Fruit fly (Drosophila melanogaster) whole organism, embryonic: ENCODE results near the gene Pi3K68D.

Experiments
- CG10959 ChIP-seq: fragments of 200-800 bp; sonication (Bioruptor generic); IDR thresholded peaks from 2 replicates; pipeline ENCODE4 v1.3.6; 2022; ENCODE audit warnings: missing biosample characterization, missing genetic modification characterization
- CG10979 ChIP-seq: fragments of 200-800 bp; sonication (Bioruptor generic); optimal IDR thresholded peaks from 2 replicates; lab custom pipeline; 2018; ENCODE audit warnings: missing biosample characterization, mild to moderate bottlenecking, missing genetic modification characterization, moderate library complexity
- CG11456 ChIP-seq: fragments of 200-800 bp; sonication (Bioruptor generic); IDR thresholded peaks from 3 replicates; pipeline ENCODE4 v1.3.6; 2022; ENCODE audit warnings: missing biosample characterization, missing genetic modification characterization
- CG11504 ChIP-seq: fragments of 200-800 bp; sonication (Bioruptor generic); optimal IDR thresholded peaks from 3 replicates; lab custom pipeline; 2019; ENCODE audit warnings: missing biosample characterization, mild to moderate bottlenecking, missing genetic modification characterization, moderate library complexity
- CG12769 ChIP-seq: fragments of 200-800 bp; sonication (Bioruptor generic); optimal IDR thresholded peaks from 2 replicates; lab custom pipeline; 2019; ENCODE audit warnings: missing biosample characterization, mild to moderate bottlenecking, missing genetic modification characterization, moderate library complexity
- CG13287 ChIP-seq: fragments of 200-800 bp; sonication (Bioruptor generic); IDR thresholded peaks from 2 replicates; pipeline ENCODE4 v1.3.6; 2022; ENCODE audit warnings: missing biosample characterization, missing genetic modification characterization; ENCODE audit not compliant: partially characterized antibody
- CG14441 ChIP-seq: fragments of 200-800 bp; sonication (Bioruptor generic); IDR thresholded peaks from 2 replicates; pipeline ENCODE4 v1.3.6; 2022; ENCODE audit warnings: missing biosample characterization, missing genetic modification characterization
- CG15011 ChIP-seq: fragments of 200-800 bp; sonication (Bioruptor generic); optimal IDR thresholded peaks from 3 replicates; lab custom pipeline; 2018; ENCODE audit warnings: missing biosample characterization, mild to moderate bottlenecking, missing genetic modification characterization
- CG15479 ChIP-seq: fragments of 200-800 bp; sonication (Bioruptor generic); optimal IDR thresholded peaks from 3 replicates; lab custom pipeline; 2019; ENCODE audit warnings: missing biosample characterization, mild to moderate bottlenecking, missing genetic modification characterization, moderate library complexity
- CG15514 ChIP-seq: fragments of 200-800 bp; sonication (Bioruptor generic); optimal IDR thresholded peaks from 3 replicates; lab custom pipeline; 2017; ENCODE audit warnings: missing biosample characterization, missing genetic modification characterization, mild to moderate bottlenecking, moderate library complexity, missing genetic modification reagents
- CG16813 ChIP-seq: fragments of 200-800 bp; sonication (Bioruptor generic); IDR thresholded peaks from 3 replicates; pipeline ENCODE4 v1.3.6; 2022; ENCODE audit warnings: missing biosample characterization, missing genetic modification characterization; ENCODE audit not compliant: partially characterized antibody
- CG18764 ChIP-seq: fragments of 200-800 bp; sonication (Bioruptor generic); optimal IDR thresholded peaks from 3 replicates; lab custom pipeline; 2016; ENCODE audit warnings: missing biosample characterization, missing genetic modification characterization
- CG31441 ChIP-seq: fragments of 200-800 bp; sonication (Bioruptor generic); IDR thresholded peaks from 2 replicates; pipeline ENCODE4 v1.3.6; 2022; ENCODE audit warnings: missing biosample characterization, missing genetic modification characterization
- CG33213 ChIP-seq: fragments of 200-800 bp; sonication (Bioruptor generic); optimal IDR thresholded peaks from 3 replicates; lab custom pipeline; 2016; ENCODE audit warnings: missing biosample characterization, missing genetic modification characterization
- CG34376 ChIP-seq: fragments of 200-800 bp; sonication (Bioruptor generic); optimal IDR thresholded peaks from 2 replicates; lab custom pipeline; 2018; ENCODE audit warnings: missing biosample characterization, mild to moderate bottlenecking, missing genetic modification characterization
- CG34422 ChIP-seq: fragments of 200-800 bp; sonication (Bioruptor generic); IDR thresholded peaks from 3 replicates; pipeline ENCODE4 v1.3.6; 2022; ENCODE audit warnings: missing biosample characterization, missing genetic modification characterization
- CG4617 ChIP-seq: fragments of 200-800 bp; sonication (Bioruptor generic); optimal IDR thresholded peaks from 3 replicates; lab custom pipeline; 2016; ENCODE audit warnings: missing biosample characterization, missing genetic modification characterization, borderline replicate concordance
- CG6791 ChIP-seq: fragments of 200-800 bp; sonication (Bioruptor generic); IDR thresholded peaks from 3 replicates; pipeline ENCODE4 v1.3.6; 2022; ENCODE audit warnings: missing biosample characterization, missing genetic modification characterization; ENCODE audit not compliant: partially characterized antibody
- CG7745 ChIP-seq: fragments of 200-800 bp; sonication (Bioruptor generic); optimal IDR thresholded peaks from 2 replicates; lab custom pipeline; 2018; ENCODE audit warnings: missing biosample characterization, mild to moderate bottlenecking, missing genetic modification characterization, moderate library complexity
- CG7928 ChIP-seq: fragments of 200-800 bp; sonication (Bioruptor generic); optimal IDR thresholded peaks from 2 replicates; lab custom pipeline; 2017; ENCODE audit warnings: missing biosample characterization, mild to moderate bottlenecking, missing genetic modification characterization
- CG8359 ChIP-seq: fragments of 200-800 bp; sonication (Bioruptor generic); optimal IDR thresholded peaks from 2 replicates; lab custom pipeline; 2017; ENCODE audit warnings: missing biosample characterization, mild to moderate bottlenecking, missing genetic modification characterization, borderline replicate concordance
- Chrac-16 ChIP-seq: fragments of 200-800 bp; sonication (Bioruptor generic); optimal IDR thresholded peaks from 3 replicates; lab custom pipeline; 2016; ENCODE audit warnings: missing biosample characterization, missing genetic modification characterization
- D19A ChIP-seq: fragments of 200-800 bp; optimal IDR thresholded peaks from 3 replicates; lab custom pipeline; 2019; ENCODE audit warnings: missing biosample characterization, mild to moderate bottlenecking, missing genetic modification characterization, moderate library complexity
- Doc3 ChIP-seq: fragments of 200-800 bp; sonication (Bioruptor generic); IDR thresholded peaks from 3 replicates; pipeline ENCODE4 v1.3.6; 2022; ENCODE audit warnings: missing biosample characterization, missing genetic modification characterization; ENCODE audit not compliant: partially characterized antibody
- Fer2 ChIP-seq: fragments of 200-800 bp; sonication (Bioruptor generic); optimal IDR thresholded peaks from 2 replicates; lab custom pipeline; 2018; ENCODE audit warnings: missing biosample characterization, mild to moderate bottlenecking, missing genetic modification characterization, moderate library complexity
- HmgD ChIP-seq: fragments of 200-800 bp; sonication (Bioruptor generic); optimal IDR thresholded peaks from 3 replicates; lab custom pipeline; 2016; ENCODE audit warnings: missing biosample characterization, missing genetic modification characterization
- Med ChIP-seq: fragments of 200-800 bp; sonication (Bioruptor generic); peaks from one replicate; lab custom pipeline; 2016; ENCODE audit warnings: missing biosample characterization, missing genetic modification characterization, mild to moderate bottlenecking, inconsistent platforms, moderate library complexity
- Trl ChIP-seq, 3 experiments: fragments of >200 bp in 2 of 3; fragments of 200-800 bp in 1 of 3; sonication (Bioruptor generic) in 1 of 3; optimal IDR thresholded peaks; 2 replicates in 1 of 3; 3 replicates in 2 of 3; lab custom pipeline; 2016 to 2017; ENCODE audit warnings: missing biosample characterization in 1 of 3, missing genetic modification characterization in 1 of 3
- Usf ChIP-seq: fragments of 200-800 bp; sonication (Bioruptor generic); optimal IDR thresholded peaks from 2 replicates; lab custom pipeline; 2017; ENCODE audit warnings: missing genotype, missing biosample characterization, missing genetic modification characterization
- cad ChIP-seq: fragments of >200 bp; optimal IDR thresholded peaks from 2 replicates; lab custom pipeline; 2017; ENCODE audit warnings: missing biosample characterization, missing genetic modification characterization
- cg ChIP-seq: fragments of 200-800 bp; sonication (Bioruptor generic); optimal IDR thresholded peaks from 3 replicates; lab custom pipeline; 2019; ENCODE audit warnings: missing biosample characterization, mild to moderate bottlenecking, missing genetic modification characterization, moderate library complexity
- chinmo ChIP-seq: fragments of 200-800 bp; sonication (Bioruptor generic); IDR thresholded peaks from 4 replicates; pipeline ENCODE4 v1.3.6; 2022; ENCODE audit warnings: missing biosample characterization, missing genetic modification characterization; ENCODE audit not compliant: partially characterized antibody
- crp ChIP-seq, 2 experiments: fragments of 200-800 bp; sonication (Bioruptor generic); optimal IDR thresholded peaks; 2 replicates in 1 of 2; 3 replicates in 1 of 2; lab custom pipeline; 2017; ENCODE audit warnings: missing biosample characterization in 2 of 2, missing genetic modification characterization in 2 of 2, mild to moderate bottlenecking in 1 of 2, moderate library complexity in 1 of 2
- gcm ChIP-seq: fragments of 200-800 bp; sonication (Bioruptor generic); optimal IDR thresholded peaks from 2 replicates; lab custom pipeline; 2019; ENCODE audit warnings: missing biosample characterization, mild to moderate bottlenecking, missing genetic modification characterization, moderate library complexity
- ind ChIP-seq: fragments of 200-800 bp; sonication (Bioruptor generic); optimal IDR thresholded peaks from 3 replicates; lab custom pipeline; 2016; ENCODE audit warnings: missing biosample characterization, missing genetic modification characterization
- knrl ChIP-seq: fragments of 200-800 bp; sonication (Bioruptor generic); IDR thresholded peaks from 3 replicates; pipeline ENCODE4 v1.3.6; 2022; ENCODE audit warnings: missing biosample characterization, missing genetic modification characterization; ENCODE audit not compliant: partially characterized antibody
- lbe ChIP-seq: fragments of 200-800 bp; sonication (Bioruptor generic); optimal IDR thresholded peaks from 2 replicates; lab custom pipeline; 2016; ENCODE audit warnings: missing biosample characterization, mild to moderate bottlenecking, missing genetic modification characterization
- lilli ChIP-seq: fragments of 200-800 bp; sonication (Bioruptor generic); optimal IDR thresholded peaks from 3 replicates; lab custom pipeline; 2016; ENCODE audit warnings: missing biosample characterization, missing genetic modification characterization
- lola ChIP-seq, 3 experiments: fragments of >200 bp in 2 of 3; fragments of 200-800 bp in 1 of 3; sonication (Bioruptor generic) in 1 of 3; optimal IDR thresholded peaks; 2 replicates each; lab custom pipeline; 2017 to 2019; ENCODE audit warnings: missing biosample characterization in 3 of 3, missing genetic modification characterization in 3 of 3, mild to moderate bottlenecking in 1 of 3, moderate library complexity in 1 of 3
- psq ChIP-seq: fragments of 200-800 bp; sonication (Bioruptor generic); optimal IDR thresholded peaks from 2 replicates; lab custom pipeline; 2017; ENCODE audit warnings: missing biosample characterization, missing genetic modification characterization
- rib ChIP-seq: fragments of 200-800 bp; sonication (Bioruptor generic); IDR thresholded peaks from 2 replicates; pipeline ENCODE4 v1.3.6; 2022; ENCODE audit warnings: missing biosample characterization, missing genetic modification characterization
- sens ChIP-seq: fragments of 200-800 bp; sonication (Bioruptor generic); peaks from one replicate; lab custom pipeline; 2016; ENCODE audit warnings: missing biosample characterization, missing genetic modification characterization
- seq ChIP-seq: fragments of 200-800 bp; sonication (Bioruptor generic); IDR thresholded peaks from 2 replicates; pipeline ENCODE4 v1.3.6; 2022; ENCODE audit warnings: missing biosample characterization, missing genetic modification characterization
- sima ChIP-seq: fragments of 200-800 bp; sonication (Bioruptor generic); optimal IDR thresholded peaks from 2 replicates; lab custom pipeline; 2016; ENCODE audit warnings: missing biosample characterization, missing genetic modification characterization
- slbo ChIP-seq: fragments of 200-800 bp; sonication (Bioruptor generic); IDR thresholded peaks from 2 replicates; pipeline ENCODE4 v1.3.6; 2022; ENCODE audit warnings: missing biosample characterization, missing genetic modification characterization
- sug ChIP-seq: fragments of 200-800 bp; optimal IDR thresholded peaks from 2 replicates; lab custom pipeline; 2019; ENCODE audit warnings: missing biosample characterization, mild to moderate bottlenecking, missing genetic modification characterization, moderate library complexity
- vvl ChIP-seq: fragments of 200-800 bp; sonication (Bioruptor generic); IDR thresholded peaks from 2 replicates; pipeline ENCODE4 v1.3.6; 2022; ENCODE audit warnings: missing biosample characterization, missing genetic modification characterization
- wdn ChIP-seq: fragments of 200-800 bp; sonication (Bioruptor generic); IDR thresholded peaks from 2 replicates; pipeline ENCODE4 v1.3.6; 2022; ENCODE audit warnings: missing biosample characterization, missing genetic modification characterization
- wek ChIP-seq: fragments of 200-800 bp; sonication (Bioruptor generic); optimal IDR thresholded peaks from 3 replicates; lab custom pipeline; 2018; ENCODE audit warnings: missing biosample characterization, mild to moderate bottlenecking, missing genetic modification characterization, moderate library complexity

The Pi3K68D gene

dm6 chr3L:11788936-11789352, 869 bp downstream of the Pi3K68D start:
- TF ChIP-seq CG34422 (GFP tag; lab: Robert Waterston, UW) (peak; percentile 40; the same call in 1 of the 3 replicates), cg (GFP tag; lab: Kevin White, UChicago) (peak; percentile 70), CG15479 (GFP tag; lab: Kevin White, UChicago) (peak; percentile 70), CG13287 (GFP tag; lab: Robert Waterston, UW) (peak; percentile 35), CG8359 (GFP tag; lab: Kevin White, UChicago) (no peak), gcm (GFP tag; lab: Kevin White, UChicago) (no peak), psq (GFP tag; lab: Kevin White, UChicago) (peak; percentile 77), Trl (optimal IDR thresholded peaks at IDR 0.05; lab: Kevin White, UChicago) (peak in 1 of 2 experiments; percentile 49), Trl (GFP tag; optimal IDR thresholded peaks at IDR 0.05; lab: Kevin White, UChicago) (no peak), Fer2 (tag; lab: Kevin White, UChicago) (no peak), crp (GFP tag; optimal IDR thresholded peaks at IDR 0.05; lab: Kevin White, UChicago) (peak in 1 of 2 experiments; percentile 76), chinmo (peak; percentile 81; the same call in 2 of the 4 replicates), lbe (peak; percentile 2), CG34376 (GFP tag; lab: Kevin White, UChicago) (peak; percentile 23), Med (GFP tag; lab: Kevin White, UChicago) (peak; percentile 73), sug (tag; lab: Kevin White, UChicago) (peak; percentile 25), CG11456 (GFP tag; lab: Robert Waterston, UW) (no peak), vvl (0 out of 2 replicates have a peak, but pooled peaks have one; percentile 13), sens (peak; percentile 34)
- TF ChIP-seq, all 482 proteins: peak for 14

dm6 chr3L:11788195-11788594, 1.6 kb downstream of the Pi3K68D start:
- TF ChIP-seq HmgD (GFP tag; lab: Kevin White, UChicago) (no peak), ind (GFP tag; lab: Kevin White, UChicago) (no peak), Chrac-16 (no peak), wek (GFP tag; lab: Kevin White, UChicago) (peak; percentile 6), CG6791 (no peak), CG14441 (GFP tag; lab: Robert Waterston, UW) (no peak), wdn (GFP tag; lab: Robert Waterston, UW) (no peak), cad (GFP tag; lab: Kevin White, UChicago) (no peak), D19A (no peak), seq (GFP tag; lab: Robert Waterston, UW) (no peak), CG10959 (GFP tag; lab: Robert Waterston, UW) (no peak), CG18764 (GFP tag; lab: Kevin White, UChicago) (no peak), CG10979 (no peak), CG16813 (no peak), lilli (GFP tag; lab: Kevin White, UChicago) (no peak), Usf (GFP tag; lab: Kevin White, UChicago) (no peak), CG12769 (tag; lab: Kevin White, UChicago) (no peak), CG11504 (tag; lab: Kevin White, UChicago) (no peak), lola (GFP tag; optimal IDR thresholded peaks at IDR 0.05; lab: Kevin White, UChicago) (no peak), CG34376 (GFP tag; lab: Kevin White, UChicago) (peak; percentile 48), CG33213 (GFP tag; lab: Kevin White, UChicago) (no peak), CG7928 (GFP tag; lab: Kevin White, UChicago) (no peak), slbo (no peak), CG31441 (no peak), rib (GFP tag; lab: Robert Waterston, UW) (0 out of 2 replicates have a peak, but pooled peaks have one; percentile 40), CG15011 (GFP tag; lab: Kevin White, UChicago) (no peak), sima (GFP tag; lab: Kevin White, UChicago) (no peak), Doc3 (GFP tag; lab: Robert Waterston, UW) (no peak), CG4617 (GFP tag; lab: Kevin White, UChicago) (no peak), CG15514 (peak; percentile 36), knrl (GFP tag; lab: Robert Waterston, UW) (no peak), CG7745 (tag; lab: Kevin White, UChicago) (no peak)
